Worm (Caenorhabditis elegans): Measurements from ENCODE around the gene M03A1.8.

DNA sequence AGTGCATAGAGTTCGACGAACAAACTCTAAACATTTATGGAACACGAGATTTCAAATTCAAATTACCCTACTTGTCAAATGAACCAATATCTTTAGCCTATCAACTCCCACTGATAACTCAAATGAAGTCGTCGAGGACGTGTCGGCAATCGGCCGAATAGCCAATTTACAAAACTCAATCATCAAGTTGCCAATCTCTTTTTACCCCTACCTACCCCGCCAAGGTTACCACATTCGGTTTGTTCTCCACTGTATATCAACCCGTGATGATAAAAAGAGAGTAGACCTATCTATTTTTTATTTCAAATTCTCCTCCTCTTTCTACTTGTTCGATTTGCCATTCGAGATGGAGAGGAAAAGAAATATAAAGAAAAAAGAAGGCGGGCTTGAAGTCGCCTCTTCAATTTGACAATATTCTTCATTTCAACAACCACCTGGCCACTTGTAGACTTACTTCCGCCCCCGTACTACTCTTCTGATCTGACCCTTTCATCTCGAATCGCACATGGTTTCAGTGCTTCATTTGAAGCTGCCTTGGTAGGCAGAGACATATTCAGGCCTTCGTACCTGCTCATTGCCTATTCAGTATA is 10.1 kb upstream of the M03A1.8 start:
- TF ChIP-seq ztf-11 (tag; optimal IDR thresholded peaks at IDR 0.05) (no peak), mab-5 (tag; optimal IDR thresholded peaks at IDR 0.05) (no peak), fos-1 (tag; optimal IDR thresholded peaks at IDR 0.05) (no peak), lin-39 (tag; optimal IDR thresholded peaks at IDR 0.05) (no peak)

Measured in whole organism, L2 larva.